4 worm cellular contexts compared by ENCODE assay signal in genomic region chrV:11610481-11610880, ce11.
TF ChIP-seq lines count a peak whose summit lies in the region.

Gene sas-5, plus strand, starts transcription at chrV:11610737.

TF ChIP-seq in whole organism, L2 larva, 48 proteins besides CTCF, POLR2A, EP300 and RAD21 (continues in another document):
- TF ChIP-seq lin-13 (GFP tag; optimal IDR thresholded peaks at IDR 0.05; lab: Kevin White, UChicago) = peak; percentile 57
- TF ChIP-seq snpc-4 (tag; optimal IDR thresholded peaks at IDR 0.05; lab: Kevin White, UChicago) = peak; percentile 62
- no peak for TF ChIP-seq ztf-11 (tag; optimal IDR thresholded peaks at IDR 0.05; lab: Kevin White, UChicago)
- peak; percentile 86 for TF ChIP-seq unc-55 (GFP tag; optimal IDR thresholded peaks at IDR 0.05; lab: Kevin White, UChicago)
- no peak for TF ChIP-seq lin-39 (tag; optimal IDR thresholded peaks at IDR 0.05; lab: Kevin White, UChicago)
- no peak for TF ChIP-seq ZK546.5 (tag; optimal IDR thresholded peaks at IDR 0.05; lab: Kevin White, UChicago)
- TF ChIP-seq sma-3 (GFP tag; optimal IDR thresholded peaks at IDR 0.05; lab: Kevin White, UChicago) = peak; percentile 75
- peak; percentile 55 for TF ChIP-seq nhr-129 (tag; optimal IDR thresholded peaks at IDR 0.05; lab: Kevin White, UChicago)
- TF ChIP-seq lin-11 (tag; optimal IDR thresholded peaks at IDR 0.05; lab: Kevin White, UChicago) = peak; percentile 71
- TF ChIP-seq blmp-1 (tag; optimal IDR thresholded peaks at IDR 0.05; lab: Kevin White, UChicago; ENCODE audit: insufficient read depth) = peak; percentile 17
- TF ChIP-seq Y55F3AM.14 (GFP tag; optimal IDR thresholded peaks at IDR 0.05; lab: Kevin White, UChicago) = no peak
- TF ChIP-seq ceh-82 (tag; optimal IDR thresholded peaks at IDR 0.05; lab: Kevin White, UChicago) = peak; percentile 85
- TF ChIP-seq sem-4 (tag; optimal IDR thresholded peaks at IDR 0.05; lab: Kevin White, UChicago) = peak; percentile 53
- no peak for TF ChIP-seq skn-1 (tag; optimal IDR thresholded peaks at IDR 0.05; lab: Kevin White, UChicago)
- peak; percentile 32 for TF ChIP-seq nhr-6 (tag; optimal IDR thresholded peaks at IDR 0.05; lab: Kevin White, UChicago)
- TF ChIP-seq nhr-21 (tag; optimal IDR thresholded peaks at IDR 0.05; lab: Kevin White, UChicago) = peak; percentile 33
- no peak for TF ChIP-seq elt-3 (tag; optimal IDR thresholded peaks at IDR 0.05; lab: Kevin White, UChicago)
- TF ChIP-seq egl-27 (tag; optimal IDR thresholded peaks at IDR 0.05; lab: Kevin White, UChicago) = no peak
- peak; percentile 76 for TF ChIP-seq nhr-25 (tag; optimal IDR thresholded peaks at IDR 0.05; lab: Kevin White, UChicago)
- TF ChIP-seq ama-1 (optimal IDR thresholded peaks at IDR 0.05; lab: Kevin White, UChicago) = no peak
- TF ChIP-seq elt-1 (tag; optimal IDR thresholded peaks at IDR 0.05; lab: Kevin White, UChicago) = no peak
- peak; percentile 92 for TF ChIP-seq sma-9 (GFP tag; optimal IDR thresholded peaks at IDR 0.05; lab: Kevin White, UChicago)
- TF ChIP-seq sma-9 (tag; optimal IDR thresholded peaks at IDR 0.05; lab: Kevin White, UChicago) = no peak

TF ChIP-seq in whole organism, L4 larva, 104 proteins besides CTCF, POLR2A, EP300 and RAD21 (continues in another document):
- TF ChIP-seq mep-1 (tag; optimal IDR thresholded peaks at IDR 0.05; lab: Kevin White, UChicago) (peak; percentile 74), dpl-1 (GFP tag; optimal IDR thresholded peaks at IDR 0.05; lab: Kevin White, UChicago) (peak; percentile 93), ces-1 (GFP tag; optimal IDR thresholded peaks at IDR 0.05; lab: Kevin White, UChicago) (peak; percentile 34), unc-130 (GFP tag; optimal IDR thresholded peaks at IDR 0.05; lab: Kevin White, UChicago) (peak; percentile 82), tra-1 (GFP tag; IDR thresholded peaks at IDR 0.05; lab: Robert Waterston, UW) (0 out of 2 replicates have a peak, but pooled peaks have one; percentile 20), hlh-30 (tag; optimal IDR thresholded peaks at IDR 0.05; lab: Kevin White, UChicago; ENCODE audit: insufficient read depth) (peak; percentile 72), lin-13 (GFP tag; optimal IDR thresholded peaks at IDR 0.05; lab: Kevin White, UChicago) (peak; percentile 61), daf-16 (GFP tag; optimal IDR thresholded peaks at IDR 0.05; lab: Kevin White, UChicago) (peak in 1 of 2 experiments; percentile 43), daf-16 (tag; optimal IDR thresholded peaks at IDR 0.05; lab: Kevin White, UChicago) (peak; percentile 45), lin-1 (GFP tag; IDR thresholded peaks at IDR 0.05; lab: Robert Waterston, UW) (no peak), F10B5.3 (tag; optimal IDR thresholded peaks at IDR 0.05; lab: Kevin White, UChicago) (peak; percentile 22), rbr-2 (tag; optimal IDR thresholded peaks at IDR 0.05; lab: Kevin White, UChicago) (peak; percentile 44), gei-8 (GFP tag; optimal IDR thresholded peaks at IDR 0.05; lab: Kevin White, UChicago) (no peak), duxl-1 (tag; optimal IDR thresholded peaks at IDR 0.05; lab: Kevin White, UChicago; ENCODE audit: poor library complexity) (peak; percentile 88), dmd-9 (GFP tag; IDR thresholded peaks at IDR 0.05; lab: Robert Waterston, UW) (no peak), nhr-6 (tag; optimal IDR thresholded peaks at IDR 0.05; lab: Kevin White, UChicago) (peak; percentile 46), ztf-7 (tag; optimal IDR thresholded peaks at IDR 0.05; lab: Kevin White, UChicago) (peak; percentile 4), fos-1 (tag; optimal IDR thresholded peaks at IDR 0.05; lab: Kevin White, UChicago) (no peak), dmd-6 (GFP tag; IDR thresholded peaks at IDR 0.05; lab: Robert Waterston, UW) (peak; percentile 54; the same call in 1 of the 2 replicates), dve-1 (tag; optimal IDR thresholded peaks at IDR 0.05; lab: Kevin White, UChicago; ENCODE audit: insufficient read depth) (peak; percentile 58), nhr-48 (tag; optimal IDR thresholded peaks at IDR 0.05; lab: Kevin White, UChicago) (peak; percentile 39), nhr-28 (tag; optimal IDR thresholded peaks at IDR 0.05; lab: Kevin White, UChicago) (peak; percentile 8), snpc-1.2 (GFP tag; IDR thresholded peaks at IDR 0.05; lab: Robert Waterston, UW) (peak; percentile 37; the same call in 1 of the 2 replicates)

TF ChIP-seq in whole organism, late embryonic, 69 proteins besides CTCF, POLR2A, EP300 and RAD21 (continues in another document):
- TF ChIP-seq hlh-13 (GFP tag; optimal IDR thresholded peaks at IDR 0.05; lab: Kevin White, UChicago) (peak; percentile 5), ttx-3 (tag; optimal IDR thresholded peaks at IDR 0.05; lab: Kevin White, UChicago) (peak; percentile 85), C08G9.2 (tag; optimal IDR thresholded peaks at IDR 0.05; lab: Kevin White, UChicago) (peak; percentile 71), sdc-2 (tag; optimal IDR thresholded peaks at IDR 0.05; lab: Kevin White, UChicago) (no peak), mec-3 (tag; optimal IDR thresholded peaks at IDR 0.05; lab: Kevin White, UChicago; ENCODE audit: borderline replicate concordance) (peak; percentile 8), odd-2 (tag; optimal IDR thresholded peaks at IDR 0.05; lab: Kevin White, UChicago) (peak; percentile 77), lim-6 (tag; optimal IDR thresholded peaks at IDR 0.05; lab: Kevin White, UChicago) (peak; percentile 66), pax-1 (tag; optimal IDR thresholded peaks at IDR 0.05; lab: Kevin White, UChicago) (peak; percentile 6), ceh-22 (tag; optimal IDR thresholded peaks at IDR 0.05; lab: Kevin White, UChicago) (no peak), ama-1 (optimal IDR thresholded peaks at IDR 0.05; lab: Kevin White, UChicago) (no peak), unc-86 (tag; optimal IDR thresholded peaks at IDR 0.05; lab: Kevin White, UChicago) (peak; percentile 83), unc-3 (GFP tag; conservative IDR thresholded peaks at IDR 0.05; lab: Robert Waterston, UW) (peak; percentile 61; the same call in 1 of the 2 replicates), unc-3 (tag; optimal IDR thresholded peaks at IDR 0.05; lab: Kevin White, UChicago) (peak; percentile 73), syd-9 (tag; optimal IDR thresholded peaks at IDR 0.05; lab: Kevin White, UChicago) (peak; percentile 62), ceh-48 (tag; optimal IDR thresholded peaks at IDR 0.05; lab: Kevin White, UChicago) (peak; percentile 17), che-1 (tag; optimal IDR thresholded peaks at IDR 0.05; lab: Kevin White, UChicago) (peak; percentile 83), pros-1 (tag; optimal IDR thresholded peaks at IDR 0.05; lab: Kevin White, UChicago) (peak; percentile 20), zip-5 (tag; optimal IDR thresholded peaks at IDR 0.05; lab: Kevin White, UChicago) (peak; percentile 66), fkh-10 (GFP tag; optimal IDR thresholded peaks at IDR 0.05; lab: Kevin White, UChicago) (peak; percentile 51), ceh-30 (tag; optimal IDR thresholded peaks at IDR 0.05; lab: Kevin White, UChicago) (no peak), ceh-14 (tag; optimal IDR thresholded peaks at IDR 0.05; lab: Kevin White, UChicago) (peak; percentile 85), lin-11 (tag; optimal IDR thresholded peaks at IDR 0.05; lab: Kevin White, UChicago) (peak; percentile 66), sox-4 (tag; optimal IDR thresholded peaks at IDR 0.05; lab: Kevin White, UChicago) (peak; percentile 88), ref-2 (tag; optimal IDR thresholded peaks at IDR 0.05; lab: Kevin White, UChicago) (peak; percentile 73), hlh-30 (tag; optimal IDR thresholded peaks at IDR 0.05; lab: Kevin White, UChicago; ENCODE audit: insufficient read depth) (peak; percentile 13)

TF ChIP-seq in whole organism, mixed stage, embryonic, 35 proteins besides CTCF, POLR2A, EP300 and RAD21 (continues in another document):
- peak; percentile 70 for TF ChIP-seq mep-1 (tag; optimal IDR thresholded peaks at IDR 0.05; lab: Kevin White, UChicago)
- peak; percentile 62 for TF ChIP-seq bed-3 (GFP tag; optimal IDR thresholded peaks at IDR 0.05; lab: Kevin White, UChicago)
- peak; percentile 89 for TF ChIP-seq mls-2 (tag; optimal IDR thresholded peaks at IDR 0.05; lab: Kevin White, UChicago)
- TF ChIP-seq flh-1 (GFP tag; optimal IDR thresholded peaks at IDR 0.05; lab: Kevin White, UChicago) = peak; percentile 75
- peak; percentile 48 for TF ChIP-seq lin-32 (GFP tag; optimal IDR thresholded peaks at IDR 0.05; lab: Kevin White, UChicago)
- peak; percentile 37 for TF ChIP-seq pha-4 (tag; optimal IDR thresholded peaks at IDR 0.05; lab: Kevin White, UChicago)
- TF ChIP-seq nhr-28 (tag; optimal IDR thresholded peaks at IDR 0.05; lab: Kevin White, UChicago) = peak; percentile 5
- TF ChIP-seq sem-2 (GFP tag; optimal IDR thresholded peaks at IDR 0.05; lab: Kevin White, UChicago) = peak; percentile 51
- TF ChIP-seq lsy-2 (tag; optimal IDR thresholded peaks at IDR 0.05; lab: Kevin White, UChicago) = peak; percentile 73
- TF ChIP-seq ceh-39 (tag; optimal IDR thresholded peaks at IDR 0.05; lab: Kevin White, UChicago) = no peak
- TF ChIP-seq mab-5 (tag; optimal IDR thresholded peaks at IDR 0.05; lab: Kevin White, UChicago) = peak; percentile 18
- TF ChIP-seq M03D4.4 (tag; optimal IDR thresholded peaks at IDR 0.05; lab: Kevin White, UChicago) = peak; percentile 87
- TF ChIP-seq ztf-11 (tag; optimal IDR thresholded peaks at IDR 0.05; lab: Kevin White, UChicago) = peak; percentile 77
- peak; percentile 94 for TF ChIP-seq sptf-1 (tag; optimal IDR thresholded peaks at IDR 0.05; lab: Kevin White, UChicago)
- TF ChIP-seq drap-1 (GFP tag; optimal IDR thresholded peaks at IDR 0.05; lab: Kevin White, UChicago) = peak; percentile 88
- no peak for TF ChIP-seq nhr-2 (tag; optimal IDR thresholded peaks at IDR 0.05; lab: Kevin White, UChicago)
- peak; percentile 37 for TF ChIP-seq nhr-12 (tag; optimal IDR thresholded peaks at IDR 0.05; lab: Kevin White, UChicago)
- TF ChIP-seq nhr-76 (tag; optimal IDR thresholded peaks at IDR 0.05; lab: Kevin White, UChicago) = peak; percentile 19
- TF ChIP-seq unc-62 (GFP tag; optimal IDR thresholded peaks at IDR 0.05; lab: Kevin White, UChicago) = no peak
- TF ChIP-seq elt-1 (tag; optimal IDR thresholded peaks at IDR 0.05; lab: Kevin White, UChicago; ENCODE audit: borderline replicate concordance, insufficient read depth) = peak; percentile 5
- TF ChIP-seq hlh-1 (tag; optimal IDR thresholded peaks at IDR 0.05; lab: Kevin White, UChicago) = peak; percentile 83
- peak; percentile 45 for TF ChIP-seq blmp-1 (tag; optimal IDR thresholded peaks at IDR 0.05; lab: Kevin White, UChicago)
- peak; percentile 55 for TF ChIP-seq ces-1 (GFP tag; optimal IDR thresholded peaks at IDR 0.05; lab: Kevin White, UChicago)
- TF ChIP-seq ceh-43 (GFP tag; optimal IDR thresholded peaks at IDR 0.05; lab: Kevin White, UChicago) = no peak
- TF ChIP-seq cnd-1 (tag; optimal IDR thresholded peaks at IDR 0.05; lab: Kevin White, UChicago) = peak; percentile 73
- TF ChIP-seq tbx-8 (GFP tag; optimal IDR thresholded peaks at IDR 0.05; lab: Kevin White, UChicago) = peak; percentile 80
- peak; percentile 55 for TF ChIP-seq ham-2 (GFP tag; optimal IDR thresholded peaks at IDR 0.05; lab: Kevin White, UChicago)
- TF ChIP-seq ceh-83 (GFP tag; optimal IDR thresholded peaks at IDR 0.05; lab: Kevin White, UChicago) = peak; percentile 81
- TF ChIP-seq unc-39 (tag; optimal IDR thresholded peaks at IDR 0.05; lab: Kevin White, UChicago) = no peak
